Worm (Caenorhabditis elegans) whole organism, L2 larva: Measurements from ENCODE around the gene Y17D7C.1.

Experiments used
- F13H6.1 ChIP-seq: sonication (generic microtip); optimal IDR thresholded peaks from 2 replicates; lab custom pipeline; 2016; ENCODE audit warnings: missing genetic modification characterization, missing compliant biosample characterization
- Y55F3AM.14 ChIP-seq: fragments of 200-800 bp; sonication (Bioruptor generic); optimal IDR thresholded peaks from 2 replicates; lab custom pipeline; 2018; ENCODE audit warnings: mild to moderate bottlenecking, missing genetic modification characterization, missing compliant biosample characterization
- alr-1 ChIP-seq: fragments of 150-350 bp; optimal IDR thresholded peaks from 2 replicates; lab custom pipeline; 2014; ENCODE audit warnings: missing biosample characterization, missing genetic modification characterization
- aly-2 ChIP-seq: fragments of 150-350 bp; optimal IDR thresholded peaks from 2 replicates; lab custom pipeline; 2014; ENCODE audit warnings: missing biosample characterization, missing genetic modification characterization
- ama-1 ChIP-seq: fragments of 150-350 bp; optimal IDR thresholded peaks from 2 replicates; lab custom pipeline; 2018; ENCODE audit warnings: inconsistent platforms
- blmp-1 ChIP-seq: sonication (generic microtip); optimal IDR thresholded peaks from 2 replicates; lab custom pipeline; 2017; ENCODE audit warnings: missing genetic modification characterization, mild to moderate bottlenecking, missing compliant biosample characterization, antibody characterized with exemption, moderate library complexity; ENCODE audit not compliant: insufficient read depth
- crh-2 ChIP-seq: sonication (generic microtip); optimal IDR thresholded peaks from 2 replicates; lab custom pipeline; 2017; ENCODE audit warnings: missing biosample characterization, missing genetic modification characterization
- dmd-4 ChIP-seq: sonication (generic microtip); optimal IDR thresholded peaks from 2 replicates; lab custom pipeline; 2017; ENCODE audit warnings: missing biosample characterization, missing genetic modification characterization
- egl-27 ChIP-seq: sonication (generic microtip); optimal IDR thresholded peaks from 3 replicates; lab custom pipeline; 2017; ENCODE audit warnings: missing biosample characterization, missing genetic modification reagents, missing genetic modification characterization
- elt-1 ChIP-seq: fragments of 150-350 bp; optimal IDR thresholded peaks from 2 replicates; lab custom pipeline; 2014; ENCODE audit warnings: missing biosample characterization, missing genetic modification characterization
- lin-11 ChIP-seq: fragments of 150-350 bp; sonication (generic microtip); optimal IDR thresholded peaks from 2 replicates; lab custom pipeline; 2014; ENCODE audit warnings: missing biosample characterization, missing genetic modification characterization, inconsistent platforms, mixed read lengths
- lin-13 ChIP-seq: fragments of 150-350 bp; optimal IDR thresholded peaks from 2 replicates; lab custom pipeline; 2014; ENCODE audit warnings: missing biosample characterization, missing genetic modification reagents, missing genetic modification characterization
- lin-39 ChIP-seq: fragments of 150-350 bp; optimal IDR thresholded peaks from 2 replicates; lab custom pipeline; 2014; ENCODE audit warnings: missing biosample characterization, missing genetic modification reagents, missing genetic modification characterization
- lsy-2 ChIP-seq, 2 experiments: fragments of 150-350 bp in 1 of 2; sonication (generic microtip) in 1 of 2; optimal IDR thresholded peaks; 2 replicates each; lab custom pipeline; 2014 to 2017; ENCODE audit warnings: missing biosample characterization in 2 of 2, missing genetic modification characterization in 2 of 2
- mab-5 ChIP-seq: fragments of 150-350 bp; optimal IDR thresholded peaks from 2 replicates; lab custom pipeline; 2014; ENCODE audit warnings: missing biosample characterization, missing genetic modification characterization
- mdl-1 ChIP-seq, 2 experiments: fragments of 150-350 bp in 1 of 2; sonication (generic microtip) in 1 of 2; optimal IDR thresholded peaks; 2 replicates each; lab custom pipeline; 2017; ENCODE audit warnings: missing biosample characterization in 2 of 2, missing genetic modification characterization in 2 of 2
- nhr-10 ChIP-seq: sonication (generic microtip); optimal IDR thresholded peaks from 2 replicates; lab custom pipeline; 2017; ENCODE audit warnings: missing biosample characterization, missing genetic modification characterization
- nhr-11 ChIP-seq: fragments of 150-350 bp; optimal IDR thresholded peaks from 2 replicates; lab custom pipeline; 2014; ENCODE audit warnings: missing biosample characterization, missing genetic modification characterization
- nhr-12 ChIP-seq: fragments of 150-350 bp; optimal IDR thresholded peaks from 2 replicates; lab custom pipeline; 2014; ENCODE audit warnings: missing biosample characterization, missing genetic modification characterization
- nhr-129 ChIP-seq: fragments of 150-350 bp; optimal IDR thresholded peaks from 2 replicates; lab custom pipeline; 2014; ENCODE audit warnings: missing biosample characterization, missing genetic modification characterization
- nhr-21 ChIP-seq: fragments of 150-350 bp; optimal IDR thresholded peaks from 2 replicates; lab custom pipeline; 2014; ENCODE audit warnings: missing biosample characterization, missing genetic modification characterization
- nhr-23 ChIP-seq: fragments of 150-350 bp; optimal IDR thresholded peaks from 2 replicates; lab custom pipeline; 2014; ENCODE audit warnings: missing biosample characterization, missing genetic modification reagents, missing genetic modification characterization
- nhr-25 ChIP-seq: fragments of 150-350 bp; sonication (generic microtip); optimal IDR thresholded peaks from 3 replicates; lab custom pipeline; 2014; ENCODE audit warnings: missing biosample characterization, missing genetic modification characterization
- nhr-77 ChIP-seq: fragments of 150-350 bp; optimal IDR thresholded peaks from 2 replicates; lab custom pipeline; 2014; ENCODE audit warnings: missing biosample characterization, missing genetic modification characterization
- peb-1 ChIP-seq: fragments of 150-350 bp; optimal IDR thresholded peaks from 2 replicates; lab custom pipeline; 2014; ENCODE audit warnings: missing biosample characterization, missing genetic modification characterization
- sem-4 ChIP-seq: fragments of 150-350 bp; optimal IDR thresholded peaks from 2 replicates; lab custom pipeline; 2014; ENCODE audit warnings: missing biosample characterization, missing genetic modification reagents, missing genetic modification characterization
- skn-1 ChIP-seq: sonication (generic microtip); optimal IDR thresholded peaks from 2 replicates; lab custom pipeline; 2017; ENCODE audit warnings: missing biosample characterization, missing genetic modification characterization
- sma-3 ChIP-seq: sonication (generic microtip); optimal IDR thresholded peaks from 2 replicates; lab custom pipeline; 2016; ENCODE audit warnings: missing genetic modification reagents, missing genetic modification characterization, missing compliant biosample characterization
- sma-9 ChIP-seq, 2 experiments: fragments of 150-350 bp in 1 of 2; sonication (generic microtip) in 1 of 2; optimal IDR thresholded peaks; 2 replicates each; lab custom pipeline; 2014 to 2016; ENCODE audit warnings: missing genetic modification characterization in 2 of 2, mild to moderate bottlenecking in 1 of 2, missing biosample characterization in 1 of 2, missing compliant biosample characterization in 1 of 2, missing genetic modification reagents in 1 of 2, moderate library complexity in 1 of 2
- snpc-4 ChIP-seq: fragments of 150-350 bp; optimal IDR thresholded peaks from 2 replicates; lab custom pipeline; 2014; ENCODE audit warnings: missing biosample characterization, missing genetic modification characterization
- unc-39 ChIP-seq: fragments of 150-350 bp; optimal IDR thresholded peaks from 2 replicates; lab custom pipeline; 2014; ENCODE audit warnings: missing biosample characterization, missing genetic modification characterization
- unc-55 ChIP-seq: fragments of 150-350 bp; sonication (generic microtip); optimal IDR thresholded peaks from 3 replicates; lab custom pipeline; 2014; ENCODE audit warnings: missing biosample characterization, missing genetic modification reagents, missing genetic modification characterization
- unc-62 ChIP-seq: fragments of 150-350 bp; optimal IDR thresholded peaks from 2 replicates; lab custom pipeline; 2014; ENCODE audit warnings: missing biosample characterization, missing genetic modification reagents, missing genetic modification characterization
- zag-1 ChIP-seq: fragments of 150-350 bp; optimal IDR thresholded peaks from 2 replicates; lab custom pipeline; 2014; ENCODE audit warnings: missing biosample characterization, missing genetic modification characterization
- ztf-1 ChIP-seq: fragments of 200-800 bp; sonication (Bioruptor generic); conservative IDR thresholded peaks from 2 replicates; pipeline ENCODE4 v1.3.6; 2022; ENCODE audit warnings: missing genetic modification characterization, missing compliant biosample characterization
- ztf-11 ChIP-seq: sonication (generic microtip); optimal IDR thresholded peaks from 2 replicates; lab custom pipeline; 2017; ENCODE audit warnings: missing biosample characterization, missing genetic modification characterization
- ztf-4 ChIP-seq: fragments of 150-350 bp; optimal IDR thresholded peaks from 2 replicates; lab custom pipeline; 2014; ENCODE audit warnings: missing biosample characterization, missing genetic modification characterization

Y17D7C.1 gene

ce11 chrV:18670017-18670416, 36.4 kb upstream of the Y17D7C.1 start, which contains the start of gene Y69H2.10:
Y69H2.10 (plus strand) TSS chrV:18670317.
- TF ChIP-seq skn-1 = no peak
- TF ChIP-seq mab-5 (tag; lab: Kevin White, UChicago) = no peak
- TF ChIP-seq Y55F3AM.14 = no peak
- no peak for TF ChIP-seq F13H6.1

DNA sequence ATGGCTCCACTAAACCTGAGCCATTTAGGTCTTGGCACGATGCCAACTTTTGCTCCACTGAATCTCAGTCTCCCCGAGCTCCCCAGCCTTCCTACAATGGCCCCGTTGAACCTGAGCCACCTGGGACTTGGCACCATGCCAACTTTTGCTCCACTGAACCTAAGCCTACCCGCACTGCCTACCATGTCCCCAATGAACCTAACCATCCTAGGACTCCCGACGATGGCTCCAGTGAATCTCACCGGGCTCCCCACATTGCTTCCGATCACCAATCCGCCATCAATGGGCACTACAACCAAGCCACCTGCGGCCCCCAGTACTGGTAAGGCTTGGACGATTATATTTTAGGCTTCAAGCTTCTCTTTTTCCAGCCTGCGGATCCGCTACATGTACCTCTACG, 34.6 kb upstream of the Y17D7C.1 start:
- TF ChIP-seq nhr-23 (tag; lab: Kevin White, UChicago) (no peak), dmd-4 (tag; lab: Kevin White, UChicago) (no peak), zag-1 (tag; lab: Kevin White, UChicago) (no peak), peb-1 (tag; lab: Kevin White, UChicago) (no peak), F13H6.1 (no peak), sma-3 (GFP tag; lab: Kevin White, UChicago) (no peak), nhr-25 (tag; lab: Kevin White, UChicago) (no peak)
- TF ChIP-seq, all 48 proteins: peak for 0

- no peak for TF ChIP-seq unc-39 (tag; lab: Kevin White, UChicago)
- TF ChIP-seq crh-2 (tag; lab: Kevin White, UChicago) = no peak
- TF ChIP-seq ztf-11 (tag; lab: Kevin White, UChicago) = no peak
- TF ChIP-seq sma-3 (GFP tag; lab: Kevin White, UChicago) = no peak
- no peak for TF ChIP-seq nhr-12
- no peak for TF ChIP-seq egl-27 (tag; lab: Kevin White, UChicago)
- TF ChIP-seq unc-62 (GFP tag; lab: Kevin White, UChicago) = no peak
- TF ChIP-seq lin-11 (tag; lab: Kevin White, UChicago) = no peak
- TF ChIP-seq lin-39 (tag; lab: Kevin White, UChicago) = no peak
- no peak for TF ChIP-seq ztf-1 (GFP tag; lab: Robert Waterston, UW)
- TF ChIP-seq F13H6.1 = no peak
- no peak for TF ChIP-seq mab-5 (tag; lab: Kevin White, UChicago)
- no peak for TF ChIP-seq lsy-2 (tag; optimal IDR thresholded peaks at IDR 0.05; lab: Kevin White, UChicago)
- no peak for TF ChIP-seq blmp-1 (tag; lab: Kevin White, UChicago)
Measured at ce11 chrV:18674367-18674766, 32.0 kb upstream of the Y17D7C.1 start.

- TF ChIP-seq sma-3 (GFP tag; lab: Kevin White, UChicago) (no peak), lin-39 (tag; lab: Kevin White, UChicago) (no peak), nhr-12 (no peak), mdl-1 (tag; optimal IDR thresholded peaks at IDR 0.05; lab: Kevin White, UChicago) (no peak), nhr-77 (tag; lab: Kevin White, UChicago) (no peak), alr-1 (tag; lab: Kevin White, UChicago) (no peak), unc-62 (GFP tag; lab: Kevin White, UChicago) (no peak), peb-1 (tag; lab: Kevin White, UChicago) (no peak), sem-4 (no peak), ama-1 (lab: Kevin White, UChicago) (no peak), egl-27 (tag; lab: Kevin White, UChicago) (no peak), sma-9 (GFP tag; optimal IDR thresholded peaks at IDR 0.05; lab: Kevin White, UChicago) (no peak), sma-9 (tag; optimal IDR thresholded peaks at IDR 0.05; lab: Kevin White, UChicago) (no peak), ztf-1 (GFP tag; lab: Robert Waterston, UW) (no peak), crh-2 (tag; lab: Kevin White, UChicago) (no peak)
Measured at ce11 chrV:18684455-18684987, 21.8 kb upstream of the Y17D7C.1 start, which contains the start of gene Y69H2.17. Y69H2.17 (plus strand) TSS chrV:18684937.

DNA sequence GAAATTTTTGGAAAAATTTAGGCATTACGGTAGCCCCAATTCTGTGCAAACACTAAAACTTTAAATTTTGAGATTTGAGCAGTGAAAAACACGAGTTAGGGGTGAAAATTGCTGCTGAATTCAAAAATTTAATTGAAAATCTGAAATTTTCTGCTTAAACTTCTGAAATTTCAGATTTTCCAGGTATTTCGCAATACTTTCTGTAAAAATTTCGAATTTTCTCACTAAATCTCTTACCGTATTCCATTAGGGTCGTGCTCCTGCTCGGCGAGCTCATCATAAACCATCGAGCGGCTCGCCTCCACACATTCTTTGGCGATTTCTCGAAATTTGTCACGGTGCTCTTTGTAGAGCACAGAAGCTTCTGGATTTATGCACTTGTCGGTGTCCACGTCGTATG, 19.0 kb upstream of the Y17D7C.1 start:
- no peak for TF ChIP-seq unc-55 (GFP tag; lab: Kevin White, UChicago)
- TF ChIP-seq nhr-10 (tag; lab: Kevin White, UChicago) = no peak
- no peak for TF ChIP-seq aly-2
- TF ChIP-seq unc-39 (tag; lab: Kevin White, UChicago) = no peak
- no peak for TF ChIP-seq mdl-1 (tag; optimal IDR thresholded peaks at IDR 0.05; lab: Kevin White, UChicago)
- TF ChIP-seq nhr-21 = no peak
- TF ChIP-seq nhr-23 (tag; lab: Kevin White, UChicago) = no peak
- TF ChIP-seq alr-1 (tag; lab: Kevin White, UChicago) = no peak
- no peak for TF ChIP-seq nhr-77 (tag; lab: Kevin White, UChicago)
- no peak for TF ChIP-seq nhr-11 (tag; lab: Kevin White, UChicago)
- TF ChIP-seq lin-13 = no peak
- TF ChIP-seq peb-1 (tag; lab: Kevin White, UChicago) = no peak
- TF ChIP-seq Y55F3AM.14 = no peak
- TF ChIP-seq nhr-129 (tag; lab: Kevin White, UChicago) = no peak
- TF ChIP-seq elt-1 (tag; lab: Kevin White, UChicago) = no peak
- TF ChIP-seq ztf-4 = no peak
- no peak for TF ChIP-seq sma-9 (GFP tag; optimal IDR thresholded peaks at IDR 0.05; lab: Kevin White, UChicago)
- no peak for TF ChIP-seq sma-9 (tag; optimal IDR thresholded peaks at IDR 0.05; lab: Kevin White, UChicago)
- TF ChIP-seq sem-4 = no peak
- no peak for TF ChIP-seq snpc-4 (tag; lab: Kevin White, UChicago)
